Fruit fly (Drosophila melanogaster): ENCODE data around the gene CG13982.

dm6 chr2L:6464780-6465179, 52.7 kb downstream of the CG13982 start:
- TF ChIP-seq CG7045 (GFP tag; optimal IDR thresholded peaks at IDR 0.05) (no peak), CG11617 (GFP tag; optimal IDR thresholded peaks at IDR 0.05) (no peak), tj (GFP tag; optimal IDR thresholded peaks at IDR 0.05) (no peak), toe (GFP tag; optimal IDR thresholded peaks at IDR 0.05) (no peak), ovo (GFP tag; optimal IDR thresholded peaks at IDR 0.05) (no peak)
